Worm (Caenorhabditis elegans) whole organism, early embryonic: ENCODE data around the gene K12H4.5.

Source experiments
- B0310.2 ChIP-seq: sonication (generic microtip); optimal IDR thresholded peaks from 2 replicates; lab custom pipeline; 2016; ENCODE audit warnings: mild to moderate bottlenecking, missing genetic modification characterization, missing compliant biosample characterization
- F13C5.2 ChIP-seq: sonication (generic microtip); optimal IDR thresholded peaks from 2 replicates; lab custom pipeline; 2017; ENCODE audit warnings: mild to moderate bottlenecking, missing genetic modification characterization, inconsistent platforms, missing compliant biosample characterization
- aly-1 ChIP-seq: sonication (generic microtip); optimal IDR thresholded peaks from 2 replicates; lab custom pipeline; 2016; ENCODE audit warnings: missing genetic modification characterization, missing compliant biosample characterization
- ama-1 ChIP-seq: fragments of 150-350 bp; optimal IDR thresholded peaks from 2 replicates; lab custom pipeline; 2014
- ceh-13 ChIP-seq: fragments of 200-800 bp; sonication (Bioruptor generic); optimal IDR thresholded peaks from 2 replicates; lab custom pipeline; 2018; ENCODE audit warnings: mild to moderate bottlenecking, missing genetic modification characterization, missing compliant biosample characterization
- ceh-36 ChIP-seq: sonication (generic microtip); optimal IDR thresholded peaks from 2 replicates; lab custom pipeline; 2016; ENCODE audit warnings: missing genetic modification characterization, inconsistent platforms, missing compliant biosample characterization
- ets-7 ChIP-seq: sonication (generic microtip); optimal IDR thresholded peaks from 2 replicates; lab custom pipeline; 2016; ENCODE audit warnings: missing genotype, missing genetic modification characterization, missing compliant biosample characterization
- flt-1 ChIP-seq: fragments of 200-800 bp; sonication (Bioruptor generic); IDR thresholded peaks from 2 replicates; pipeline ENCODE4 v1.3.6; 2022; ENCODE audit warnings: missing genetic modification characterization, missing compliant biosample characterization
- hmbx-1 ChIP-seq: sonication (generic microtip); optimal IDR thresholded peaks from 2 replicates; lab custom pipeline; 2016; ENCODE audit warnings: mild to moderate bottlenecking, missing genetic modification characterization, missing compliant biosample characterization
- hmg-4 ChIP-seq: fragments of 200-800 bp; sonication (Bioruptor generic); optimal IDR thresholded peaks from 2 replicates; lab custom pipeline; 2018; ENCODE audit warnings: mild to moderate bottlenecking, missing genetic modification characterization, missing compliant biosample characterization
- hnd-1 ChIP-seq: sonication (generic microtip); optimal IDR thresholded peaks from 2 replicates; lab custom pipeline; 2016; ENCODE audit warnings: missing genetic modification characterization, missing compliant biosample characterization
- pes-1 ChIP-seq: fragments of 200-800 bp; sonication (Bioruptor generic); IDR thresholded peaks from 2 replicates; pipeline ENCODE4 v1.3.6; 2022; ENCODE audit warnings: missing genetic modification reagents, missing genetic modification characterization, missing compliant biosample characterization
- scrt-1 ChIP-seq: fragments of 200-800 bp; sonication (Bioruptor generic); IDR thresholded peaks from 2 replicates; pipeline ENCODE4 v1.3.6; 2022; ENCODE audit warnings: missing genetic modification characterization, missing compliant biosample characterization
- sea-1 ChIP-seq: fragments of 200-800 bp; sonication (Bioruptor generic); conservative IDR thresholded peaks from 2 replicates; pipeline ENCODE4 v1.3.6; 2022; ENCODE audit warnings: missing genetic modification characterization, missing compliant biosample characterization
- tbx-11 ChIP-seq: fragments of 200-800 bp; sonication (Bioruptor generic); IDR thresholded peaks from 2 replicates; pipeline ENCODE4 v1.3.6; 2022; ENCODE audit warnings: missing genetic modification characterization, missing compliant biosample characterization
- tbx-37 ChIP-seq: fragments of 200-800 bp; sonication (Bioruptor generic); conservative IDR thresholded peaks from 2 replicates; pipeline ENCODE4 v1.3.6; 2022; ENCODE audit warnings: missing genetic modification reagents, missing genetic modification characterization, missing compliant biosample characterization
- tra-4 ChIP-seq: sonication (generic microtip); optimal IDR thresholded peaks from 2 replicates; lab custom pipeline; 2017; ENCODE audit warnings: missing genetic modification characterization, missing compliant biosample characterization

K12H4.5 gene

DNA sequence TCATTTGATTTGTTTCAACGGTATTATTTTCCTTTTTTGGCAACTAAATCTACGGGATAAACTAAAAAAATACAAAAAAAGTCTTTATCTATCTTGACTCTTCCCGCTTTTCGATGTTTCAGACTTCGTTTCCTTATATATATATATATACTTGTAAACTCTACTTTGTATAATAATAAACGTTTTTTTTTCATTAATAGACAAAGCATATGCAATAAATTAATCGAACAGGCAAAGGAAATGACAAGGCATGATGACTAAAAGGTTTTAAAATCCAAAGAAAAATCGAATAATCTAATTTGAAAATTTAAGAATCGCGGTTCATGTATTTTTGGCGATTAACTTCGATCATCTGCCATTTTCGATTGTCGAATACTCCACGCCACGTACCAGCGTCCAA is 30.7 kb upstream of the K12H4.5 start:
- no peak for TF ChIP-seq hnd-1 (tag; lab: Kevin White, UChicago)
- TF ChIP-seq hmg-4 (GFP tag; lab: Kevin White, UChicago): no peak
- no peak for TF ChIP-seq ets-7 (tag; lab: Kevin White, UChicago)
- TF ChIP-seq flt-1 (GFP tag; lab: Robert Waterston, UW): no peak
- no peak for TF ChIP-seq tbx-11 (GFP tag; lab: Robert Waterston, UW)
- no peak for TF ChIP-seq B0310.2
- no peak for TF ChIP-seq aly-1 (tag; lab: Kevin White, UChicago)
- TF ChIP-seq ceh-36 (tag; lab: Kevin White, UChicago): no peak
- TF ChIP-seq sea-1 (GFP tag; lab: Robert Waterston, UW): no peak
- TF ChIP-seq tra-4 (tag; lab: Kevin White, UChicago): no peak

DNA sequence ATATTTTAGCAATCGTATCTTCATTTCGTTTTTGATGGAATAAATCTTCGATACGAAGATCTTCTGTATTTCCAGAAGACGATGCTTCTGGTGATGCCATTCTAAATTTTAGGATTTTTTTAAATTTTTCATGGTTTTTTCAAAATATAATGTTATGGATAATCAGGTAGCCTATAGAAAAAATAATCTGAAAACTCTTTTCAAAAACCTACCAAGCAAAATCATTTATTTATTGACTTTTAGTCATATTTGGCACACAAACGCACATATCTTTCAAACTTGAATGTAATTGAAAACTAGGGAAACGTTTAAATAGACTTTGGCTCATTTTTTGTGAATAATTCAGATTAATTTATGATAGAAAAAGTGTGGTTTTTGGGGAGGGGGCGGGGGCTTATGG is 27.8 kb upstream of the K12H4.5 start, which contains the start of gene F44B9.5:
Gene F44B9.5 (minus strand): TSS at position 101 of the 400 bp plus-strand sequence.
- TF ChIP-seq ceh-36 (tag; lab: Kevin White, UChicago) (no peak), hnd-1 (tag; lab: Kevin White, UChicago) (no peak), aly-1 (tag; lab: Kevin White, UChicago) (no peak), ets-7 (tag; lab: Kevin White, UChicago) (no peak), hmbx-1 (tag; lab: Kevin White, UChicago) (no peak), ama-1 (no peak), tbx-11 (GFP tag; lab: Robert Waterston, UW) (no peak), ceh-13 (GFP tag; lab: Kevin White, UChicago) (no peak), tbx-37 (GFP tag; lab: Robert Waterston, UW) (no peak)

DNA sequence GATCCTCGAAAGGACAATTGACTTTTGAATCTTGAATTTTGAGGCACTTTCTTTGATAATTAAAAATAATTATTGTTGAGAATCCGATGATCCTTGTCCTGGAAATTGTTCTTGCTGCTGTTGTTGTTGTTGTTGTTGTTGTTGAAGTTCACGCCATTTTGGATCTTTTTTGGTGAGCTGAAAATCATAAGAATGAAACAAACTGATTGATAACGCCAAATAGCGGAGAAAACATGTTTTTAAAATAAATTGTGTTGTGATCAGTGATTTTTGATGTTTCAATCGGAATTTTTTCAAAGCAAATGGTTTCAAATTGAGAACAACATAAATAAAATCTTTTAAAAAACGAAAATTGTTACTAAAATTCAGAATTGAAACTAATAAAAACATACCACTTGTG is 27.2 kb upstream of the K12H4.5 start:
- TF ChIP-seq aly-1 (tag; lab: Kevin White, UChicago) (no peak), ceh-36 (tag; lab: Kevin White, UChicago) (no peak), tbx-11 (GFP tag; lab: Robert Waterston, UW) (no peak), flt-1 (GFP tag; lab: Robert Waterston, UW) (no peak), scrt-1 (GFP tag; lab: Robert Waterston, UW) (no peak)

DNA sequence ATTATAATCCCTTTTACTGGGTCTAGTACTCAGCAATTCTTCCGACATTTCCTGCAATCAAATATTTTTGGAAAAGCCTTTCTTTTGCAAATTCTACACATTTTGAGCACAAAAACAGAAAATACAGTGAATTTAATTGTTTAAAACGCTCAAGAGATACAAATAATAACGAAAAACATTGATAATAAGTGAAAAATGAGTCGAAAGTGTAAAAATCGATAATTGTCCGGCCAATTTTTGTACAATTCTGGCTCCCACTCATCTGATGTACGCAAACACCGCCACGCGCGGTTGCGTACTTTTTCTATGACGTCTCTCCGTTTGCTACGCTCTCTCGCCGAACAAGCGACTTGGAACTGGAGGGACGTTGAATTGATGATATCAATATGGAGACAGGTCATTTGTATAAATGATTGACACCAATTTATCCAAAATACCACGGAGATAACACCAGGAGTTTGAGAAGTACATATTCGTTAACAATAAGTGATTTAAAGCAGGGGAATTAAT is 23.4 kb upstream of the K12H4.5 start, which contains the start of gene lin-36:
Gene lin-36 (minus strand): TSS at position 51 of the 510 bp plus-strand sequence.
- TF ChIP-seq flt-1 (GFP tag; lab: Robert Waterston, UW) (no peak), ceh-36 (tag; lab: Kevin White, UChicago) (no peak), ama-1 (no peak), ceh-13 (GFP tag; lab: Kevin White, UChicago) (no peak), hnd-1 (tag; lab: Kevin White, UChicago) (no peak), pes-1 (GFP tag; lab: Robert Waterston, UW) (peak; percentile 57; the same call in 1 of the 2 replicates), aly-1 (tag; lab: Kevin White, UChicago) (no peak), hmbx-1 (tag; lab: Kevin White, UChicago) (no peak), tra-4 (tag; lab: Kevin White, UChicago) (no peak), ets-7 (tag; lab: Kevin White, UChicago) (no peak), scrt-1 (GFP tag; lab: Robert Waterston, UW) (no peak), hmg-4 (GFP tag; lab: Kevin White, UChicago) (peak; percentile 26), tbx-37 (GFP tag; lab: Robert Waterston, UW) (no peak), sea-1 (GFP tag; lab: Robert Waterston, UW) (0 out of 2 replicates have a peak, but pooled peaks have one; percentile 11), B0310.2 (no peak), tbx-11 (GFP tag; lab: Robert Waterston, UW) (no peak), F13C5.2 (tag; lab: Kevin White, UChicago) (peak; percentile 78)

DNA sequence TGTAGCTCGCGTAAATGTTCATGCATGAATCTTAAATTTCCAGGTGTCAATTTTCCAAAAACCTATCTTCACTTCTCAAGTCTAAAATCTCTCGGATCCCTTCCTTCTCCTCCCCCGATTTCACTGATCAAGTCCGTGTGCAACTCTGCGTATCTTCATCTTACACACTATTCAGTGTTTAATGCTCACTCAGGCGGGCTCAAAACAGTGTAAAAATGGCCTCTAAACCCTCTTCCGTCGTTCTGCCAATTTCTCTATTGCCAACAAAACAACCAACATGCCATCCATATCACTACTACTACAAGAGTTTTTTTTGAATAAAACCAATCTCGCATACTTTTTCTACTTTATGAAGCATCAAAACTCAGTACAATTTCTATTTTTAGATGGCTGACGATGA is 22.2 kb upstream of the K12H4.5 start, which contains the start of gene F44B9.2:
Gene F44B9.2 (plus strand): TSS at position 387 of the 400 bp plus-strand sequence.
- no peak for TF ChIP-seq pes-1 (GFP tag; lab: Robert Waterston, UW)
- TF ChIP-seq ets-7 (tag; lab: Kevin White, UChicago): no peak
- TF ChIP-seq tbx-37 (GFP tag; lab: Robert Waterston, UW): no peak
- TF ChIP-seq tbx-11 (GFP tag; lab: Robert Waterston, UW): no peak

DNA sequence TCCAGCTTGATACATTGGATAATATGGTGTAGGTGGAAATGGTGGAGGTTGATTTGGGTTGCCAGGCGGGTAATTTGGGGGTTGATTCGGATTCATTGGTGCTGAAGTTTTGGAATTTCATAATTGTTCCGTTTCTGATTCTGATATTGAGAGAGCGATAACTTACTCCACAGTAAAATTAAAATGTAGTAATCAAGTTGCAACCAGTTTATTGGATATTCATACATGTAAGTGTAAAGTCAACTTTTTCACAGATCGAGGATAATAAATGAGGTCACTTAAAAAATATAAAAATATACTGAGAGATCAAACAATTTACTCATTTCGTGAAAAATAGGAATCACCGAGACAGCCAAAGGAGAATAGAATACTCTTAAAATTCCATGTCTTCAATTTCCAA is 16.3 kb upstream of the K12H4.5 start, which contains the start of gene mdt-30:
Gene mdt-30 (minus strand): TSS at position 101 of the 400 bp plus-strand sequence.
- TF ChIP-seq hmg-4 (GFP tag; lab: Kevin White, UChicago) (no peak), sea-1 (GFP tag; lab: Robert Waterston, UW) (no peak), B0310.2 (no peak), F13C5.2 (tag; lab: Kevin White, UChicago) (no peak)

DNA sequence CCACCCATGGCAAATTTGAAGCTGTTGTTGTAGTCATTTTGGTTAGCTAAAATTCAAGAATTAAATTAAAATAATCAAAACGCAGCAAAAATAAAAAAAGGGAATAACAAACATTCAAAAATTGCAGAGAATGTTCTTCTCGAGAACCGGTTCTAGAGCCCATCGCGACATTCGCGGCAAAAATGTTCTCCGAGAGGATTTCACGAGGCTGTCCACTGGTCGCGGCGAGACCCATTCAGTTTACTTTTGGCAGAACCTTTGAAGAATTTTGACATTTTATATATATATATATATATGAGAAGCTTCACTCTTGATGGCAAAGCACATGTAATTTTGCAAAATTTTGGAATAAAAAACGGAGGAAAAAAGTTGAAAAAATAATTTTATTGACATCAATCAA is 14.8 kb upstream of the K12H4.5 start, which contains the start of gene F44B9.8:
Gene F44B9.8 (minus strand): TSS at position 163 of the 400 bp plus-strand sequence.
- TF ChIP-seq ama-1 (no peak), scrt-1 (GFP tag; lab: Robert Waterston, UW) (no peak), hmg-4 (GFP tag; lab: Kevin White, UChicago) (no peak), ceh-13 (GFP tag; lab: Kevin White, UChicago) (no peak), pes-1 (GFP tag; lab: Robert Waterston, UW) (no peak), aly-1 (tag; lab: Kevin White, UChicago) (no peak), hnd-1 (tag; lab: Kevin White, UChicago) (no peak), flt-1 (GFP tag; lab: Robert Waterston, UW) (no peak), sea-1 (GFP tag; lab: Robert Waterston, UW) (no peak), B0310.2 (no peak), ets-7 (tag; lab: Kevin White, UChicago) (no peak), tbx-37 (GFP tag; lab: Robert Waterston, UW) (no peak), ceh-36 (tag; lab: Kevin White, UChicago) (no peak), tra-4 (tag; lab: Kevin White, UChicago) (no peak), tbx-11 (GFP tag; lab: Robert Waterston, UW) (no peak), hmbx-1 (tag; lab: Kevin White, UChicago) (no peak), F13C5.2 (tag; lab: Kevin White, UChicago) (no peak)
